Worm (Caenorhabditis elegans) whole organism, L1 larva: ENCODE data around the gene F14D2.7.

Experiments
- C16A3.4 ChIP-seq: fragments of 150-350 bp; optimal IDR thresholded peaks from 2 replicates; lab custom pipeline; 2014; ENCODE audit warnings: missing biosample characterization, missing genetic modification characterization
- Y116A8C.19 ChIP-seq: sonication (generic microtip); optimal IDR thresholded peaks from 2 replicates; lab custom pipeline; 2016; ENCODE audit warnings: missing compliant biosample characterization, missing genetic modification characterization, borderline replicate concordance
- aha-1 ChIP-seq: fragments of 150-350 bp; optimal IDR thresholded peaks from 2 replicates; lab custom pipeline; 2014; ENCODE audit warnings: missing biosample characterization, missing genetic modification characterization
- aly-2 ChIP-seq: fragments of 150-350 bp; optimal IDR thresholded peaks from 2 replicates; lab custom pipeline; 2014; ENCODE audit warnings: missing biosample characterization, missing genetic modification characterization
- ceh-88 ChIP-seq: fragments of 200-800 bp; sonication (Bioruptor generic); IDR thresholded peaks from 2 replicates; pipeline ENCODE4 v1.3.6; 2022; ENCODE audit warnings: missing genetic modification characterization, missing compliant biosample characterization
- dpl-1 ChIP-seq, 3 experiments: fragments of 150-350 bp in 2 of 3; sonication (generic microtip) in 1 of 3; optimal IDR thresholded peaks; 2 replicates each; lab custom pipeline; 2014 to 2017; ENCODE audit warnings: missing biosample characterization in 3 of 3, missing genetic modification characterization in 3 of 3, missing genetic modification reagents in 3 of 3
- dsc-1 ChIP-seq: sonication (generic microtip); optimal IDR thresholded peaks from 2 replicates; lab custom pipeline; 2016; ENCODE audit warnings: mild to moderate bottlenecking, missing genetic modification characterization, missing compliant biosample characterization
- efl-1 ChIP-seq, 4 experiments: fragments of 150-350 bp; optimal IDR thresholded peaks in 3 of 4; peaks in 1 of 4; 1 replicate in 1 of 4; 2 replicates in 3 of 4; lab custom pipeline; 2014; ENCODE audit warnings: missing biosample characterization in 2 of 4, missing genetic modification characterization in 2 of 4, missing genetic modification reagents in 2 of 4
- egl-13 ChIP-seq: sonication (generic microtip); optimal IDR thresholded peaks from 2 replicates; lab custom pipeline; 2016; ENCODE audit warnings: missing genotype, missing genetic modification reagents, missing genetic modification characterization, missing compliant biosample characterization
- egl-27 ChIP-seq, 2 experiments: fragments of 150-350 bp in 1 of 2; sonication (generic microtip); optimal IDR thresholded peaks; 3 replicates each; lab custom pipeline; 2017 to 2018; ENCODE audit warnings: missing biosample characterization in 2 of 2, missing genetic modification characterization in 2 of 2, missing genetic modification reagents in 2 of 2
- elt-3 ChIP-seq, 6 experiments: fragments of 150-350 bp in 1 of 6; sonication (generic microtip); optimal IDR thresholded peaks; 2 replicates each; lab custom pipeline; 2017 to 2018; ENCODE audit warnings: missing biosample characterization in 6 of 6, missing genetic modification characterization in 6 of 6, inconsistent platforms in 1 of 6
- ets-5 ChIP-seq: fragments of 200-800 bp; sonication (Bioruptor generic); IDR thresholded peaks from 2 replicates; pipeline ENCODE4 v1.3.6; 2022; ENCODE audit warnings: missing genetic modification characterization, missing compliant biosample characterization
- fkh-10 ChIP-seq: sonication (generic microtip); optimal IDR thresholded peaks from 2 replicates; lab custom pipeline; 2017; ENCODE audit warnings: missing biosample characterization, missing genetic modification reagents, missing genetic modification characterization
- grh-1 ChIP-seq: fragments of 200-800 bp; sonication (Bioruptor generic); IDR thresholded peaks from 2 replicates; pipeline ENCODE4 v1.3.6; 2022; ENCODE audit warnings: missing genetic modification reagents, missing genetic modification characterization, missing compliant biosample characterization
- hpl-2 ChIP-seq: fragments of 150-350 bp; optimal IDR thresholded peaks from 2 replicates; lab custom pipeline; 2014; ENCODE audit warnings: missing biosample characterization, missing genetic modification reagents, missing genetic modification characterization
- irx-1 ChIP-seq: sonication (generic microtip); optimal IDR thresholded peaks from 2 replicates; lab custom pipeline; 2016; ENCODE audit warnings: missing genetic modification characterization, missing compliant biosample characterization
- isw-1 ChIP-seq: fragments of 200-800 bp; sonication (Bioruptor generic); IDR thresholded peaks from 2 replicates; pipeline ENCODE4 v1.3.6; 2022; ENCODE audit warnings: missing genetic modification characterization, missing compliant biosample characterization
- lin-13 ChIP-seq: fragments of 150-350 bp; optimal IDR thresholded peaks from 2 replicates; lab custom pipeline; 2014; ENCODE audit warnings: missing biosample characterization, missing genetic modification reagents, missing genetic modification characterization
- lin-14 ChIP-seq: fragments of 200-800 bp; sonication (Bioruptor generic); optimal IDR thresholded peaks from 2 replicates; lab custom pipeline; 2018; ENCODE audit warnings: mild to moderate bottlenecking, missing genetic modification characterization, moderate library complexity, missing compliant biosample characterization
- lin-15B ChIP-seq: fragments of 150-350 bp; sonication (generic microtip); optimal IDR thresholded peaks from 3 replicates; lab custom pipeline; 2014; ENCODE audit warnings: missing biosample characterization, missing genetic modification characterization
- lin-35 ChIP-seq, 2 experiments: fragments of 150-350 bp; optimal IDR thresholded peaks; 2 replicates each; lab custom pipeline; 2014; ENCODE audit warnings: missing biosample characterization in 2 of 2, missing genetic modification characterization in 2 of 2, missing genetic modification reagents in 2 of 2
- lsy-2 ChIP-seq, 2 experiments: fragments of 150-350 bp; optimal IDR thresholded peaks; 2 replicates each; lab custom pipeline; 2014; ENCODE audit warnings: missing biosample characterization in 2 of 2, missing genetic modification characterization in 2 of 2
- mab-9 ChIP-seq: fragments of 200-800 bp; sonication (Bioruptor generic); IDR thresholded peaks from 2 replicates; pipeline ENCODE4 v1.3.6; 2022; ENCODE audit warnings: missing genetic modification reagents, missing genetic modification characterization, missing compliant biosample characterization
- mep-1 ChIP-seq: fragments of 150-350 bp; optimal IDR thresholded peaks from 2 replicates; lab custom pipeline; 2014; ENCODE audit warnings: missing biosample characterization, missing genetic modification characterization
- nhr-19 ChIP-seq: fragments of 200-800 bp; sonication (Bioruptor generic); conservative IDR thresholded peaks from 2 replicates; pipeline ENCODE4 v1.3.6; 2022; ENCODE audit warnings: missing genetic modification characterization, missing compliant biosample characterization
- nhr-237 ChIP-seq: fragments of 150-350 bp; optimal IDR thresholded peaks from 2 replicates; lab custom pipeline; 2014; ENCODE audit warnings: missing biosample characterization, missing genetic modification characterization
- nhr-28 ChIP-seq: fragments of 150-350 bp; optimal IDR thresholded peaks from 2 replicates; lab custom pipeline; 2014; ENCODE audit warnings: missing biosample characterization, missing genetic modification characterization
- nhr-76 ChIP-seq: sonication (generic microtip); optimal IDR thresholded peaks from 2 replicates; lab custom pipeline; 2017; ENCODE audit warnings: missing biosample characterization, missing genetic modification characterization
- nhr-85 ChIP-seq: sonication (generic microtip); peaks from one replicate; lab custom pipeline; 2016; ENCODE audit warnings: missing genetic modification characterization, inconsistent platforms, missing compliant biosample characterization
- pqm-1 ChIP-seq: sonication (generic microtip); optimal IDR thresholded peaks from 3 replicates; lab custom pipeline; 2017; ENCODE audit warnings: missing biosample characterization, missing genetic modification characterization
- rnt-1 ChIP-seq: sonication (generic microtip); optimal IDR thresholded peaks from 2 replicates; lab custom pipeline; 2016; ENCODE audit warnings: mild to moderate bottlenecking, missing genetic modification characterization, moderate library complexity, missing compliant biosample characterization
- skn-1 ChIP-seq: fragments of 150-350 bp; optimal IDR thresholded peaks from 2 replicates; lab custom pipeline; 2014; ENCODE audit warnings: missing biosample characterization, missing genetic modification characterization
- snpc-4 ChIP-seq: fragments of 150-350 bp; optimal IDR thresholded peaks from 2 replicates; lab custom pipeline; 2014; ENCODE audit warnings: missing biosample characterization, missing genetic modification characterization
- sup-37 ChIP-seq: fragments of 200-800 bp; sonication (Bioruptor generic); optimal IDR thresholded peaks from 2 replicates; lab custom pipeline; 2018; ENCODE audit warnings: mild to moderate bottlenecking, missing genetic modification characterization, missing compliant biosample characterization
- swsn-7 ChIP-seq: sonication (generic microtip); optimal IDR thresholded peaks from 2 replicates; lab custom pipeline; 2016; ENCODE audit warnings: missing genetic modification characterization, missing compliant biosample characterization
- tbx-2 ChIP-seq: sonication (generic microtip); optimal IDR thresholded peaks from 2 replicates; lab custom pipeline; 2016; ENCODE audit warnings: missing genetic modification characterization, missing compliant biosample characterization
- tlp-1 ChIP-seq: fragments of 150-350 bp; optimal IDR thresholded peaks from 2 replicates; lab custom pipeline; 2014; ENCODE audit warnings: missing biosample characterization, missing genetic modification characterization
- unc-130 ChIP-seq: fragments of 150-350 bp; optimal IDR thresholded peaks from 2 replicates; lab custom pipeline; 2017; ENCODE audit warnings: missing biosample characterization, missing genetic modification characterization, inconsistent platforms
- unc-86 ChIP-seq: sonication (generic microtip); optimal IDR thresholded peaks from 2 replicates; lab custom pipeline; 2016; ENCODE audit warnings: missing genetic modification characterization, missing compliant biosample characterization
- xbp-1 ChIP-seq: sonication (generic microtip); optimal IDR thresholded peaks from 2 replicates; lab custom pipeline; 2016; ENCODE audit warnings: missing genetic modification characterization, missing compliant biosample characterization
- zip-4 ChIP-seq: fragments of 200-800 bp; sonication (Bioruptor generic); optimal IDR thresholded peaks from 2 replicates; lab custom pipeline; 2018; ENCODE audit warnings: mild to moderate bottlenecking, missing genetic modification characterization, moderate library complexity, missing compliant biosample characterization
- ztf-11 ChIP-seq, 2 experiments: sonication (generic microtip); optimal IDR thresholded peaks; 2 replicates each; lab custom pipeline; 2016 to 2017; ENCODE audit warnings: missing genetic modification characterization in 2 of 2, missing biosample characterization in 1 of 2, missing compliant biosample characterization in 1 of 2

Gene F14D2.7

DNA sequence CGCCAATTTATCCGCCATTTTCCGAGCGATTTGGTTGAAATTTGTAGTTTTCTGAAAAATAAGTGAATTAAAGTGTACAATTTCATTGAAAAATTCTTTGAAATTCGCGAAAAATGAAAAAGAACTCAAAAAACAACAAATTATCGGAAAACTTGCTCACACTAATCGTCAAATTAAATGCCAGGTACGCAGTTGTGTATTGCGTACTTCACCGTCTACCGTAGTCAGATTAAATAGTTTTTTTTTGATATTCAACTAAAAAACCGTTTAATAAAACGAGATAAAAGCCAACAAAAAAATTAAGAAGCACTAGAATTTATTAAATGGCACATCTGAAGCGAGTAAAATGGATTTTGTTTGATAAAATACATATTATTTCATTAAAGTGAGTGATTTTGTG is 6.5 kb upstream of the F14D2.7 start, which contains the start of gene bath-28:
Gene bath-28, minus strand, starts transcription at position 51 of the 400 bp plus-strand sequence.
- TF ChIP-seq lin-13 (no peak), hpl-2 (GFP tag; lab: Kevin White, UChicago) (no peak), egl-13 (tag; lab: Kevin White, UChicago) (no peak), swsn-7 (tag; lab: Kevin White, UChicago) (no peak), egl-27 (tag; optimal IDR thresholded peaks at IDR 0.05; lab: Kevin White, UChicago) (no peak), dpl-1 (GFP tag; optimal IDR thresholded peaks at IDR 0.05; lab: Kevin White, UChicago) (no peak), xbp-1 (no peak), pqm-1 (tag; lab: Kevin White, UChicago) (no peak), ets-5 (GFP tag; lab: Robert Waterston, UW) (no peak), tlp-1 (tag; lab: Kevin White, UChicago) (no peak), lsy-2 (tag; optimal IDR thresholded peaks at IDR 0.05; lab: Kevin White, UChicago) (no peak), elt-3 (tag; optimal IDR thresholded peaks at IDR 0.05; lab: Kevin White, UChicago) (no peak), nhr-28 (tag; lab: Kevin White, UChicago) (no peak)

DNA sequence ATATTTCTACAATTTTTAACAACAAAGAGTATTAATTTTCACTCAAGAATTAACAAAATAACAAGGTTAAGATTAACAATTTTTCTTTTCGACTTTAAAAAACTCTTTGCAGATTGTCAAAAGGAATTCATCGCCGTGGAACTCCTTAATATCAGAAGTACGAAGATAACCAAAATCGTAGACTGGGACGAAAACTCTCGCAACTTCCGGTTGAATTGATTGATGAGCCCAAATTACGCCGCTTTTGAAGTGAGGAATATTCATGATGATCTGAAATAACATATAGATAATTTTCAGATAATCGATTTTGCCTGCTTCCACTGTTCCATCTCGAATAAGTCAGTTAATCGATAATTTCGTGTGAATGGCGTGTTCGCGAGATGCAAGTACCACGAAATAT is 5.3 kb upstream of the F14D2.7 start, which contains the start of gene F14D2.15:
Gene F14D2.15, minus strand, starts transcription at position 101 of the 400 bp plus-strand sequence.
- TF ChIP-seq ceh-88 (GFP tag; lab: Robert Waterston, UW) (no peak), mab-9 (no peak), egl-27 (tag; optimal IDR thresholded peaks at IDR 0.05; lab: Kevin White, UChicago) (no peak), fkh-10 (GFP tag; lab: Kevin White, UChicago) (no peak), rnt-1 (tag; lab: Kevin White, UChicago) (no peak), lsy-2 (tag; optimal IDR thresholded peaks at IDR 0.05; lab: Kevin White, UChicago) (no peak), unc-130 (tag; lab: Kevin White, UChicago) (no peak), lin-14 (no peak), hpl-2 (GFP tag; lab: Kevin White, UChicago) (no peak), snpc-4 (tag; lab: Kevin White, UChicago) (no peak), tbx-2 (tag; lab: Kevin White, UChicago) (no peak), lin-15B (no peak), dpl-1 (GFP tag; optimal IDR thresholded peaks at IDR 0.05; lab: Kevin White, UChicago) (no peak), aha-1 (no peak), ztf-11 (tag; optimal IDR thresholded peaks at IDR 0.05; lab: Kevin White, UChicago) (no peak), xbp-1 (no peak), nhr-19 (no peak), mep-1 (tag; lab: Kevin White, UChicago) (no peak)

ce11 chrII:3341989-3342388 is 3.5 kb upstream of the F14D2.7 start, which contains the start of gene F14D2.11:
TSS of gene F14D2.11 (minus strand) at chrII:3342089.
- TF ChIP-seq tlp-1 (tag; lab: Kevin White, UChicago) (no peak), nhr-85 (tag; lab: Kevin White, UChicago) (no peak), unc-86 (tag; lab: Kevin White, UChicago) (no peak), hpl-2 (GFP tag; lab: Kevin White, UChicago) (no peak), efl-1 (optimal IDR thresholded peaks at IDR 0.05; lab: Kevin White, UChicago) (no peak), efl-1 (GFP tag; optimal IDR thresholded peaks at IDR 0.05 in 1 of 2; lab: Kevin White, UChicago) (no peak), dpl-1 (GFP tag; optimal IDR thresholded peaks at IDR 0.05; lab: Kevin White, UChicago) (no peak), lin-14 (no peak), ceh-88 (GFP tag; lab: Robert Waterston, UW) (no peak), lin-35 (GFP tag; optimal IDR thresholded peaks at IDR 0.05; lab: Kevin White, UChicago) (no peak), C16A3.4 (tag; lab: Kevin White, UChicago) (no peak)

- TF ChIP-seq zip-4, result no peak
- no peak for TF ChIP-seq aha-1
- no peak for TF ChIP-seq aly-2
- no peak for TF ChIP-seq ets-5 (GFP tag; lab: Robert Waterston, UW)
- no peak for TF ChIP-seq mab-9
- no peak for TF ChIP-seq isw-1 (GFP tag; lab: Robert Waterston, UW)
- TF ChIP-seq nhr-76, result no peak
- no peak for TF ChIP-seq elt-3 (tag; optimal IDR thresholded peaks at IDR 0.05; lab: Kevin White, UChicago)
- TF ChIP-seq grh-1 (GFP tag; lab: Robert Waterston, UW), result no peak
- no peak for TF ChIP-seq snpc-4 (tag; lab: Kevin White, UChicago)
- TF ChIP-seq skn-1 (tag; lab: Kevin White, UChicago), result no peak
- TF ChIP-seq irx-1, result no peak
- TF ChIP-seq unc-130 (tag; lab: Kevin White, UChicago), result no peak
- no peak for TF ChIP-seq sup-37 (GFP tag; lab: Kevin White, UChicago)
- no peak for TF ChIP-seq nhr-28 (tag; lab: Kevin White, UChicago)
- TF ChIP-seq dsc-1, result no peak
- TF ChIP-seq lin-13, result no peak
- no peak for TF ChIP-seq nhr-237 (tag; lab: Kevin White, UChicago)
- no peak for TF ChIP-seq Y116A8C.19 (tag; lab: Kevin White, UChicago)
- no peak for TF ChIP-seq lsy-2 (tag; optimal IDR thresholded peaks at IDR 0.05; lab: Kevin White, UChicago)
Observed at ce11 chrII:3340818-3341217, 2.4 kb upstream of the F14D2.7 start.
